Fruit fly (Drosophila melanogaster): ENCODE data around the gene Tengl1.

Gene Tengl1

dm6 chr2L:2240493-2240892 is at the start of gene Tengl1:
Gene Tengl1, minus strand, starts transcription at chr2L:2240593.
- TF ChIP-seq noc (tag; optimal IDR thresholded peaks at IDR 0.05), result no peak

- TF ChIP-seq noc (tag; optimal IDR thresholded peaks at IDR 0.05), result no peak
These were observed 48.9 kb upstream of the Tengl1 start, which contains the start of gene CG17237 for dm6 chr2L:2289316-2289715. Gene CG17237, minus strand, starts transcription at chr2L:2289416.

dm6 chr2L:2287807-2288206 is 47.4 kb upstream of the Tengl1 start, which contains the start of gene CG42658:
Gene CG42658, minus strand, starts transcription at chr2L:2287907.
- TF ChIP-seq noc (tag; optimal IDR thresholded peaks at IDR 0.05), result no peak

dm6 chr2L:2286773-2287172 is 46.4 kb upstream of the Tengl1 start, which contains the start of gene CG31681:
Gene CG31681, minus strand, starts transcription at chr2L:2286873.
- TF ChIP-seq noc (tag; optimal IDR thresholded peaks at IDR 0.05), result no peak

DNA sequence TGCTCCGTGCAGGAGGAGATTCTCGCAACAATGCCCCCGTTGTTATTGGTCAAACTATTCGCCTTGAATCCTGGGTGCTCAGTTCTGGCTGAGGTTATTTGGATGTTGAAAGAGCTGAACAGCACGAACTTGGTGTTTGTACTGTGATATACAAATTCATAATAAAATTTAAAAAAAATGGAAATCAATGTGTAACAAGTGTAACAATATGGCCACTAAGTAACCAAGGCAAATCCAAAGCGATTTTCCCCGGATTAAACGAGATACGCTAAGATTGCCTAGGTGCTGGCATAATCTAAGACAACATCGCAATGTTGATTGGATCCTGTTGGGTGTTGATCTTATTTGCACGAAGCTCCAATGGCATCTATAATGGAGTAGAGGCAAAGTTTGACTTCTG is 44.5 kb upstream of the Tengl1 start, which contains the start of gene CG4271:
Gene CG4271 (plus strand): TSS at position 301 of the 400 bp plus-strand sequence.
- TF ChIP-seq noc (tag; optimal IDR thresholded peaks at IDR 0.05), result no peak

- no peak for TF ChIP-seq noc (tag; optimal IDR thresholded peaks at IDR 0.05)
These were observed 28.6 kb upstream of the Tengl1 start, which contains the start of gene CG17242 for dm6 chr2L:2269040-2269439. Gene CG17242, minus strand, starts transcription at chr2L:2269140.

DNA sequence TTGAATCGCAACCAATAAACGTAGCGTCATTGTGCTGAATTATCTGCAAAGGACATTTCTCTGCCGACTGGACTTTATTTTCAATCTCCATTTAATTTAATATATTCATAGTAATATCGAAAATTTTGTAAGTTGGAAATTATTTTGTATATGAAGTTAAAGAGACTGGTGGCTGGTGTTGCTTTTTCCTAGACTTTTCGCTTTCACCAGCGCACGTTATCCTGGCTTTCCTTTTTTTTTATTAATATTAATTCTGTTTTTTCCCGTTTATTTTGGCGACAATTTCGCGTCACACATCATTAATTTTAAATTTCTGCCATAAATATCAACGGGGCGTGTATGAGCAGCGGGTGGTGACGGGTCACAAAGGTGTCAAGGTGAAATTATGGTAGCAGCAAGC is 24.8 kb upstream of the Tengl1 start, which contains the start of gene CG34049:
Gene CG34049 (minus strand): TSS at position 101 of the 400 bp plus-strand sequence.
- no peak for TF ChIP-seq noc (tag; optimal IDR thresholded peaks at IDR 0.05)

dm6 chr2L:2263142-2263541 is 22.7 kb upstream of the Tengl1 start, which contains the start of gene CG4270:
Gene CG4270, plus strand, starts transcription at chr2L:2263442.
- no peak for TF ChIP-seq noc (tag; optimal IDR thresholded peaks at IDR 0.05)

DNA sequence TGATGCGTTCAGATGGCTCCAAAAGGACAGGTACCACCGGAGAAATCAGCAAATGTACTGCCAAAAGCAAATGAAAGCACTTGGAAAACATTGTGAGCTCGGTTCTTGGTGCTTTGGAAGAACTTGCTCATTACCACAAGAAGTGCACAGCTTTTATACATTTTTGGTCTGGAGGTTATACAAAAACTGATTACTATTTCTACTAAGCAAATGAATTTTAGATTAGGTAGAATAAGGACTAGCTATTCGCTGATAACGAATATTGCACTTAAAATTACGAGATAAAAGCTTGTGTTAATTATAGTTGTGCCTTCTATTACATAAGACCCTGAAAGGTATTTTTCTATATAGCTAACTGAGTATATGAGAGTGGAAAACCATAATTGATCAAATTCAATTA is 14.6 kb upstream of the Tengl1 start, which contains the start of gene Send1:
Gene Send1 (minus strand): TSS at position 101 of the 400 bp plus-strand sequence.
- no peak for TF ChIP-seq noc (tag; optimal IDR thresholded peaks at IDR 0.05)

- no peak for TF ChIP-seq noc (tag; optimal IDR thresholded peaks at IDR 0.05)
These were observed 12.4 kb upstream of the Tengl1 start, which contains the start of gene CG17234 for dm6 chr2L:2252745-2253144. Gene CG17234, plus strand, starts transcription at chr2L:2253045.

DNA sequence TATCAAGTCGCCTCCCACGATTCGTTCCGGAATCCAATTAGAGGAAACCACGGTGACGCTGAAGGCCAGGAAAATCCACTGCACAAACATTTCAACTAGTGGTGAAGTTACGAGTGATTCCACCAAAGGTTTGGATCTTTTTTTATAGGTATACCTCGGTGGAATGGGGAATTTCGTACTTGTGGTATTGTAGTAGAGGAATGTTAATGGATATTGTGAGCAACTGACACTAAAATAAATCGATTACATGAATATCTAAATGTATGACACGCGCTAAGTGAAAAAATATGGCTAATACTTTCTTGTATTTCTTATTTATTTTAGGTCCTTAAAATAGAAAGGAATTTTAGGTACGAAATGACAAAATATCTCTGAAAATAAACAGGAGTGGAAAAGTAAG is 11.8 kb upstream of the Tengl1 start, which contains the start of gene CG17239:
Gene CG17239 (minus strand): TSS at position 101 of the 400 bp plus-strand sequence.
- TF ChIP-seq noc (tag; optimal IDR thresholded peaks at IDR 0.05), result no peak

DNA sequence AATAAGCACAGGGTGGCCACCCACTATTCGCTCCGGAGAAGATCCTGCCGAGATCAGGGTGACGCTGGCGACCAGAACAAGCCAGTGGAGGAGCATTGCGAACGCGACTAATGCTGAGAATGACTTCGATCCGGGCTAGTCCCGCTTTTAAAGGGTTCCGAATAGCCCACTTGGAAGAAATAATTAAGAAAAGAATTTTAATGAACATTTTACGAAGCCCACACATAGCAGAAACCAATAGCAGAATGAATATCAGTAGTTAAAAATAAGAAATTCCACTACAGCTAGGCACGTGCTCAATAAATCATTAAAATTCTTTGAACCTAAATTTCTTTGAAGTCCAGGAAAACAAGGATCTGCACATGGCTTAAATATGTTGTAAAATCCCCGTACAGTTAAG is 10.8 kb upstream of the Tengl1 start, which contains the start of gene Ser12:
Gene Ser12 (minus strand): TSS at position 101 of the 400 bp plus-strand sequence.
- no peak for TF ChIP-seq noc (tag; optimal IDR thresholded peaks at IDR 0.05)

- TF ChIP-seq noc (tag; optimal IDR thresholded peaks at IDR 0.05), result no peak
These were observed 9.2 kb upstream of the Tengl1 start for dm6 chr2L:2249578-2249977.

DNA sequence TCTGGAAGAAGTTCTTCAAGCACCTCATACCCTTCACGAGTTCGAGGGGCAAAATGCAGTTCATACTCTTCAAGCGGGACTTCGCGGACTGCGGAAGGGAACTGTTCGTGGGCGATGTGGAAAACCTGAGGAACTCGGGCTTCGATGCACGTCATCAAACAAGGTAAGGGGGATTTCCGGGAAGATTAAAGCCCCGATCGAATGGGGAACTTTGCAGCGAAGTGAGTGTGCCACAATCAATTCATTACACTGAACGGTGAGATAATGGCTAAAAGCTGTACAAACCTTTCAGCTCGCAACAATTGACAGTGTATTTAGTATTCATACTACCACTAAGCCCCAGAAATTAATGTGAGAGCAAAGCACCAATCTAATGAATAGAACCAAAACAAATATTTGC is 2.4 kb upstream of the Tengl1 start:
- no peak for TF ChIP-seq noc (tag; optimal IDR thresholded peaks at IDR 0.05)

dm6 chr2L:2242139-2242538 is 1.7 kb upstream of the Tengl1 start, which contains the start of gene CG4267:
Gene CG4267, plus strand, starts transcription at chr2L:2242378.
- no peak for TF ChIP-seq noc (tag; optimal IDR thresholded peaks at IDR 0.05)

- TF ChIP-seq noc (tag; optimal IDR thresholded peaks at IDR 0.05), result no peak
These were observed 1.1 kb downstream of the Tengl1 start, which contains the start of gene Tengl2 for dm6 chr2L:2239284-2239683. Gene Tengl2, minus strand, starts transcription at chr2L:2239384.

dm6 chr2L:2238151-2238550 is 2.2 kb downstream of the Tengl1 start, which contains the start of gene Tengl3:
Gene Tengl3, minus strand, starts transcription at chr2L:2238251.
- TF ChIP-seq noc (tag; optimal IDR thresholded peaks at IDR 0.05), result no peak
